Worm (Caenorhabditis elegans): Measurements from ENCODE around the gene pqn-54.

pqn-54 gene

DNA sequence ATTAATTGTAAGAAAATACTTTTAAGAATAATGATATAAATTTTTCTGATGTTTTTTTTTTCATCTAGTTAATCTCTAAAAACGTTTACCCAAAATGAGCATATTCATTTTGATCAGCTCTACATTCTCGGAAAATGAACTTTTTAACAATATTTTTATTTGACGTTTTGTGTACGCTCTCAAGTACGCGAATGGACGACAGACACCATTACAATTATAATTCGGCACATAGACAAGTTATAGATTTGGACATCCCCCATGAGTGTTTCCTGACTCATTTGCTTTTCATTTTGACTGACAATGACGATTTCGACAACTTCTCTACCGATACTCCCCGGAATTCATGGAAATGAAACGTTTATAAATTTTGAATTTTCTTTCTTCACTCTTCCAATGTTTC lies 34.4 kb downstream of the pqn-54 start, which contains the start of gene sru-27:
sru-27 (plus strand) TSS at position 301 of the 400 bp plus-strand sequence.
- TF ChIP-seq ztf-4 (tag; optimal IDR thresholded peaks at IDR 0.05) (no peak), unc-55 (GFP tag; optimal IDR thresholded peaks at IDR 0.05) (no peak), fos-1 (tag; optimal IDR thresholded peaks at IDR 0.05) (no peak), nhr-21 (tag; optimal IDR thresholded peaks at IDR 0.05) (no peak), Y55F3AM.14 (GFP tag; optimal IDR thresholded peaks at IDR 0.05) (no peak), peb-1 (tag; optimal IDR thresholded peaks at IDR 0.05) (no peak), nhr-10 (tag; optimal IDR thresholded peaks at IDR 0.05) (no peak), ZK546.5 (tag; optimal IDR thresholded peaks at IDR 0.05) (no peak), sma-9 (GFP tag; optimal IDR thresholded peaks at IDR 0.05) (no peak), sma-9 (tag; optimal IDR thresholded peaks at IDR 0.05) (no peak), C34F6.9 (tag; optimal IDR thresholded peaks at IDR 0.05) (no peak), egl-27 (tag; optimal IDR thresholded peaks at IDR 0.05) (no peak), elt-1 (tag; optimal IDR thresholded peaks at IDR 0.05) (no peak), mab-5 (tag; optimal IDR thresholded peaks at IDR 0.05) (no peak), lin-39 (tag; optimal IDR thresholded peaks at IDR 0.05) (no peak), nhr-11 (tag; optimal IDR thresholded peaks at IDR 0.05) (no peak)

DNA sequence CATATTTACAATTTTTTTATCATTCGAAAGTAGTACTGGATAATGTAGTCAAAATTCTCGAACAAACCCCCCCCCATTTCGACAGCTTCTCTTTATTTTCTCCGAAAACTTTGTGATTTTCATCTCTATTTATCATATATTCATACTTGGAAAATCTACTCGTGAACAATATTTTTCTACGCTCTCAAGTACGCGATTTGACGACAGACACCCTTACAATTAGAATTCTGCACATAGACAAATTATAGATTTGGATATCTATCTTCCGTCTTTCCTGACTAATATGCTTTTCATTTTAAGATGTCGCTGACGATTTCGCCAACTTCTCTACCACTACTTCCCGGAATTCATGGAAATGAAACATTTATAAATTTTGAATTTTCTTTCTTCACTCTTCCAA lies 41.2 kb downstream of the pqn-54 start, which contains the start of gene sru-28:
sru-28 (plus strand) TSS at position 301 of the 400 bp plus-strand sequence.
- no peak for TF ChIP-seq nhr-21 (tag; optimal IDR thresholded peaks at IDR 0.05)
- TF ChIP-seq nhr-25 (tag; optimal IDR thresholded peaks at IDR 0.05) = no peak
- no peak for TF ChIP-seq nhr-129 (tag; optimal IDR thresholded peaks at IDR 0.05)

DNA sequence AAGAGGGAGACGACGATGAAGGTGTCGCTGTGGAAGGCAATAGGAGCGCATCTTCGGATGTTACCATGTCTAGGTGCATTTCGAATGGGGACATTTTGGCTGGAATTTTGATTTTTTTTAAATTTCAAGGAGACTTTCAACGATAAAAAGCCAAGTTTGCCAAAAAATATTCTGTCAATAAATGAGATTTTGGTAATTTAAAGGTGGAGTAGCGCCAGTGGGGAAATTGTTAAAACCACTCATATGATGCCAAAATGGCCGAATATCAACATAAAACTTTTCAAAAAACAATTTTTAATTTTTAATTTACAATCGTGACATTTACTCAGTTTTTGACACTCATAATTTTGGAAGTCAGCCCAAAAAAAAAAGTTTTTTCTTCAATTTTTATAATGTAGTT lies 46.7 kb downstream of the pqn-54 start, which contains the start of gene nhr-260:
nhr-260 (minus strand) TSS at position 101 of the 400 bp plus-strand sequence.
- TF ChIP-seq zag-1 (tag; optimal IDR thresholded peaks at IDR 0.05) = no peak
- TF ChIP-seq egl-27 (tag; optimal IDR thresholded peaks at IDR 0.05) = no peak
- no peak for TF ChIP-seq alr-1 (tag; optimal IDR thresholded peaks at IDR 0.05)
- TF ChIP-seq unc-55 (GFP tag; optimal IDR thresholded peaks at IDR 0.05) = no peak
- TF ChIP-seq nhr-237 (tag; optimal IDR thresholded peaks at IDR 0.05) = no peak
- TF ChIP-seq mbf-1 (tag; optimal IDR thresholded peaks at IDR 0.05) = no peak
- TF ChIP-seq ztf-4 (tag; optimal IDR thresholded peaks at IDR 0.05) = no peak
- TF ChIP-seq peb-1 (tag; optimal IDR thresholded peaks at IDR 0.05) = no peak
- TF ChIP-seq aly-2 (tag; optimal IDR thresholded peaks at IDR 0.05) = no peak

Data from whole organism, L2 larva.